Worm (Caenorhabditis elegans) whole organism, L4/young adult: ENCODE results near the gene gst-19.
"Not testable (repeated sequence)": the region's sequence is repeated elsewhere in the genome, so short reads cannot be mapped to it uniquely, and the experiment has no call there.

Source experiments
- W03F9.2 ChIP-seq: fragments of 150-350 bp; optimal IDR thresholded peaks from 2 replicates; lab custom pipeline; 2014; ENCODE audit warnings: missing biosample characterization, missing genetic modification characterization
- dao-5 ChIP-seq: sonication (generic microtip); optimal IDR thresholded peaks from 2 replicates; lab custom pipeline; 2016; ENCODE audit warnings: missing genotype, missing genetic modification characterization, moderate library complexity, missing compliant biosample characterization
- him-1 ChIP-seq: sonication (generic microtip); optimal IDR thresholded peaks from 2 replicates; lab custom pipeline; 2016; ENCODE audit warnings: missing genotype, missing genetic modification reagents, missing genetic modification characterization, missing compliant biosample characterization

Gene gst-19

ce11 chrII:13627001-13627400 lies at the start of gene gst-19:
Gene gst-19 (minus strand): TSS chrII:13627145.
- TF ChIP-seq dao-5 (tag; lab: Kevin White, UChicago): no peak
- no peak for TF ChIP-seq W03F9.2
- TF ChIP-seq him-1 (tag; lab: Kevin White, UChicago): no peak

- TF ChIP-seq dao-5 (tag; lab: Kevin White, UChicago) (no peak), W03F9.2 (no peak), him-1 (tag; lab: Kevin White, UChicago) (no peak)
Measured at ce11 chrII:13675212-13675611, 48.3 kb upstream of the gst-19 start.

- TF ChIP-seq W03F9.2: no peak
- no peak for TF ChIP-seq dao-5 (tag; lab: Kevin White, UChicago)
- TF ChIP-seq him-1 (tag; lab: Kevin White, UChicago): no peak
Measured at ce11 chrII:13673605-13674193, 46.8 kb upstream of the gst-19 start.

ce11 chrII:13672057-13672456 lies 45.1 kb upstream of the gst-19 start:
- no peak for TF ChIP-seq dao-5 (tag; lab: Kevin White, UChicago)
- no peak for TF ChIP-seq him-1 (tag; lab: Kevin White, UChicago)
- no peak for TF ChIP-seq W03F9.2

- no peak for TF ChIP-seq dao-5 (tag; lab: Kevin White, UChicago)
- no peak for TF ChIP-seq him-1 (tag; lab: Kevin White, UChicago)
- no peak for TF ChIP-seq W03F9.2
Measured at ce11 chrII:13670707-13671295, 43.9 kb upstream of the gst-19 start.

- TF ChIP-seq dao-5 (tag; lab: Kevin White, UChicago) (no peak), W03F9.2 (no peak), him-1 (tag; lab: Kevin White, UChicago) (no peak)
Measured at ce11 chrII:13668844-13669441, 42.0 kb upstream of the gst-19 start, which contains the start of gene C31C9.7. Gene C31C9.7 (plus strand): TSS chrII:13669104.

- no peak for TF ChIP-seq him-1 (tag; lab: Kevin White, UChicago)
- TF ChIP-seq dao-5 (tag; lab: Kevin White, UChicago): no peak
Measured at ce11 chrII:13664993-13665680, 38.2 kb upstream of the gst-19 start.

- TF ChIP-seq W03F9.2 (no peak), dao-5 (tag; lab: Kevin White, UChicago) (no peak), him-1 (tag; lab: Kevin White, UChicago) (no peak)
Measured at ce11 chrII:13664416-13664815, 37.5 kb upstream of the gst-19 start.

ce11 chrII:13661990-13662389 lies 35.0 kb upstream of the gst-19 start, which contains the start of gene C31C9.6:
Gene C31C9.6 (minus strand): TSS chrII:13662090.
- TF ChIP-seq him-1 (tag; lab: Kevin White, UChicago); W03F9.2; dao-5 (tag; lab: Kevin White, UChicago): not testable (repeated sequence)

ce11 chrII:13654723-13655122 lies 27.8 kb upstream of the gst-19 start, which contains the start of gene C31C9.9:
Gene C31C9.9 (plus strand): TSS chrII:13655023.
- TF ChIP-seq him-1 (tag; lab: Kevin White, UChicago); dao-5 (tag; lab: Kevin White, UChicago); W03F9.2: not testable (repeated sequence)

ce11 chrII:13648230-13648629 lies 21.3 kb upstream of the gst-19 start, which contains the start of gene fbxa-169:
Gene fbxa-169 (plus strand): TSS chrII:13648530.
- TF ChIP-seq W03F9.2 (no peak), dao-5 (tag; lab: Kevin White, UChicago) (no peak), him-1 (tag; lab: Kevin White, UChicago) (no peak)

- TF ChIP-seq W03F9.2: no peak
- TF ChIP-seq dao-5 (tag; lab: Kevin White, UChicago): no peak
- TF ChIP-seq him-1 (tag; lab: Kevin White, UChicago): no peak
Measured at ce11 chrII:13641311-13641710, 14.4 kb upstream of the gst-19 start, which contains the start of gene fbxa-167. Gene fbxa-167 (plus strand): TSS chrII:13641489.

- TF ChIP-seq W03F9.2 (no peak), dao-5 (tag; lab: Kevin White, UChicago) (no peak), him-1 (tag; lab: Kevin White, UChicago) (no peak)
Measured at ce11 chrII:13640210-13640609, 13.3 kb upstream of the gst-19 start.
